Fruit fly (Drosophila melanogaster): ENCODE results near the gene CG31407.

CG31407 gene

dm6 chr3R:10052695-10053382 lies 27.9 kb upstream of the CG31407 start, which contains the start of the genes Fancl and Npc2e (continued):
- TF ChIP-seq oc (tag; optimal IDR thresholded peaks at IDR 0.05), result no peak
- TF ChIP-seq pzg (GFP tag; optimal IDR thresholded peaks at IDR 0.05), result peak; percentile 29
- TF ChIP-seq ase (GFP tag; IDR thresholded peaks at IDR 0.05), result no peak
- TF ChIP-seq stc (GFP tag; IDR thresholded peaks at IDR 0.05), result no peak
- TF ChIP-seq ap (GFP tag; IDR thresholded peaks at IDR 0.05), result no peak
- TF ChIP-seq unpg (GFP tag; optimal IDR thresholded peaks at IDR 0.05), result no peak
- TF ChIP-seq btn (GFP tag; optimal IDR thresholded peaks at IDR 0.05), result no peak
- TF ChIP-seq CG1647 (GFP tag; optimal IDR thresholded peaks at IDR 0.05), result no peak
- no peak for TF ChIP-seq HmgZ (tag; optimal IDR thresholded peaks at IDR 0.05)
- TF ChIP-seq CG4707 (GFP tag; optimal IDR thresholded peaks at IDR 0.05), result no peak
- no peak for TF ChIP-seq lov (optimal IDR thresholded peaks at IDR 0.05)
- no peak for TF ChIP-seq lov (GFP tag; IDR thresholded peaks at IDR 0.05)
- TF ChIP-seq zfh2 (GFP tag; optimal IDR thresholded peaks at IDR 0.05), result no peak
- TF ChIP-seq pho (GFP tag; optimal IDR thresholded peaks at IDR 0.05), result no peak
- TF ChIP-seq CG6689 (GFP tag; IDR thresholded peaks at IDR 0.05), result no peak
- no peak for TF ChIP-seq CG1602 (GFP tag; optimal IDR thresholded peaks at IDR 0.05)
- TF ChIP-seq hb (GFP tag; IDR thresholded peaks at IDR 0.05; ENCODE audit: partially characterized antibody), result no peak
- no peak for TF ChIP-seq Aef1 (GFP tag; IDR thresholded peaks at IDR 0.05)
- no peak for TF ChIP-seq NC2β (GFP tag; optimal IDR thresholded peaks at IDR 0.05)
- no peak for TF ChIP-seq CG14014 (GFP tag; IDR thresholded peaks at IDR 0.05)
- no peak for TF ChIP-seq CG32767 (GFP tag; IDR thresholded peaks at IDR 0.05)
- TF ChIP-seq ERR (GFP tag; optimal IDR thresholded peaks at IDR 0.05), result no peak
- TF ChIP-seq stwl (tag; optimal IDR thresholded peaks at IDR 0.05), result peak; percentile 44
- TF ChIP-seq pnt (GFP tag; optimal IDR thresholded peaks at IDR 0.05), result no peak
- TF ChIP-seq ttk (GFP tag; IDR thresholded peaks at IDR 0.05), result no peak

- TF ChIP-seq nmo (GFP tag; optimal IDR thresholded peaks at IDR 0.05) (peak; percentile 33), PHDP (tag; optimal IDR thresholded peaks at IDR 0.05) (no peak), CG17568 (GFP tag; optimal IDR thresholded peaks at IDR 0.05) (no peak), CG8089 (GFP tag; optimal IDR thresholded peaks at IDR 0.05) (no peak), chif (GFP tag; optimal IDR thresholded peaks at IDR 0.05) (no peak), CG3838 (GFP tag; optimal IDR thresholded peaks at IDR 0.05) (no peak), CG9609 (GFP tag; optimal IDR thresholded peaks at IDR 0.05) (no peak), CG2116 (GFP tag; optimal IDR thresholded peaks at IDR 0.05) (peak; percentile 73), CG2129 (GFP tag; IDR thresholded peaks at IDR 0.05; ENCODE audit: partially characterized antibody) (no peak), dm (GFP tag; optimal IDR thresholded peaks at IDR 0.05) (no peak), CG7839 (tag; optimal IDR thresholded peaks at IDR 0.05) (peak; percentile 28), Ravus (GFP tag; IDR thresholded peaks at IDR 0.05) (no peak), CG1233 (GFP tag; optimal IDR thresholded peaks at IDR 0.05) (no peak), bsh (GFP tag; optimal IDR thresholded peaks at IDR 0.05) (no peak), Myb (GFP tag; optimal IDR thresholded peaks at IDR 0.05) (peak; percentile 29), CG10147 (GFP tag; optimal IDR thresholded peaks at IDR 0.05) (no peak), yki (optimal IDR thresholded peaks at IDR 0.05) (no peak), slp2 (GFP tag; optimal IDR thresholded peaks at IDR 0.05) (no peak), CG10543 (GFP tag; optimal IDR thresholded peaks at IDR 0.05) (no peak), so (GFP tag; IDR thresholded peaks at IDR 0.05) (no peak), Dek (tag; optimal IDR thresholded peaks at IDR 0.05) (no peak), Ssrp (tag; optimal IDR thresholded peaks at IDR 0.05) (no peak), cas (GFP tag; IDR thresholded peaks at IDR 0.05) (no peak), Mes4 (GFP tag; optimal IDR thresholded peaks at IDR 0.05) (no peak), Sin3A (optimal IDR thresholded peaks at IDR 0.05) (no peak), chm (GFP tag; IDR thresholded peaks at IDR 0.05) (no peak), CG1529 (GFP tag; optimal IDR thresholded peaks at IDR 0.05) (no peak)
Measured at dm6 chr3R:10048842-10049527, 24.0 kb upstream of the CG31407 start, which contains the start of gene ohgt. Gene ohgt (plus strand): TSS chr3R:10049199.

Measured in whole organism, embryonic.